Fruit fly (Drosophila melanogaster) whole organism, pupa: ENCODE data around the gene ergic53.

Experiments used
- CG10348 ChIP-seq: fragments of 200-800 bp; sonication (Bioruptor generic); IDR thresholded peaks from 2 replicates; pipeline ENCODE4 v1.3.6; 2022; ENCODE audit warnings: missing biosample characterization, missing genetic modification characterization
- CG12605 ChIP-seq: fragments of 200-800 bp; sonication (Bioruptor generic); IDR thresholded peaks from 2 replicates; pipeline ENCODE4 v1.3.6; 2022; ENCODE audit warnings: missing biosample characterization, missing genetic modification characterization
- CG13204 ChIP-seq: fragments of 200-800 bp; sonication (Bioruptor generic); optimal IDR thresholded peaks from 2 replicates; lab custom pipeline; 2018; ENCODE audit warnings: missing biosample characterization, mild to moderate bottlenecking, missing genetic modification characterization, moderate library complexity
- CG14655 ChIP-seq: fragments of 200-800 bp; sonication (Bioruptor generic); optimal IDR thresholded peaks from 3 replicates; lab custom pipeline; 2017; ENCODE audit warnings: mild to moderate bottlenecking, missing biosample characterization, missing genetic modification reagents, missing genetic modification characterization
- CG15710 ChIP-seq: fragments of 200-800 bp; sonication (Bioruptor generic); optimal IDR thresholded peaks from 2 replicates; lab custom pipeline; 2018; ENCODE audit warnings: missing biosample characterization, mild to moderate bottlenecking, missing genetic modification characterization, moderate library complexity
- CG17806 ChIP-seq: fragments of 200-800 bp; sonication (Bioruptor generic); optimal IDR thresholded peaks from 2 replicates; lab custom pipeline; 2018; ENCODE audit warnings: missing biosample characterization, mild to moderate bottlenecking, missing genetic modification characterization, moderate library complexity
- CG32121 ChIP-seq: fragments of 200-800 bp; sonication (Bioruptor generic); IDR thresholded peaks from 2 replicates; pipeline ENCODE4 v1.3.6; 2022; ENCODE audit warnings: missing biosample characterization, missing genetic modification characterization
- CG34367 ChIP-seq: fragments of 200-800 bp; sonication (Bioruptor generic); optimal IDR thresholded peaks from 2 replicates; lab custom pipeline; 2018; ENCODE audit warnings: missing biosample characterization, mild to moderate bottlenecking, missing genetic modification characterization
- CG4496 ChIP-seq: fragments of 200-800 bp; sonication (Bioruptor generic); IDR thresholded peaks from 3 replicates; pipeline ENCODE4 v1.3.6; 2022; ENCODE audit warnings: missing biosample characterization, missing genetic modification characterization
- CG8159 ChIP-seq: fragments of 200-800 bp; sonication (Bioruptor generic); optimal IDR thresholded peaks from 3 replicates; lab custom pipeline; 2018; ENCODE audit warnings: missing biosample characterization, mild to moderate bottlenecking, missing genetic modification characterization, moderate library complexity
- CG8301 ChIP-seq: fragments of 200-800 bp; sonication (Bioruptor generic); optimal IDR thresholded peaks from 2 replicates; lab custom pipeline; 2018; ENCODE audit warnings: missing biosample characterization, mild to moderate bottlenecking, missing genetic modification characterization
- CG9948 ChIP-seq: fragments of 200-800 bp; sonication (Bioruptor generic); optimal IDR thresholded peaks from 2 replicates; lab custom pipeline; 2018; ENCODE audit warnings: missing biosample characterization, mild to moderate bottlenecking, missing genetic modification characterization, moderate library complexity
- D1 ChIP-seq: fragments of 200-800 bp; sonication (Bioruptor generic); optimal IDR thresholded peaks from 2 replicates; lab custom pipeline; 2018; ENCODE audit warnings: missing biosample characterization, mild to moderate bottlenecking, missing genetic modification characterization, moderate library complexity
- EcR ChIP-seq: fragments of 200-800 bp; sonication (Bioruptor generic); optimal IDR thresholded peaks from 3 replicates; lab custom pipeline; 2019; ENCODE audit warnings: missing biosample characterization, missing genetic modification characterization, mild to moderate bottlenecking, moderate library complexity, missing genetic modification reagents
- Ets98B ChIP-seq: fragments of 200-800 bp; sonication (Bioruptor generic); IDR thresholded peaks from 2 replicates; pipeline ENCODE4 v1.3.6; 2022; ENCODE audit warnings: missing biosample characterization, missing genetic modification characterization
- Pif1A ChIP-seq: fragments of 200-800 bp; sonication (Bioruptor generic); optimal IDR thresholded peaks from 3 replicates; lab custom pipeline; 2016; ENCODE audit warnings: missing biosample characterization, missing genetic modification characterization
- Pif1B ChIP-seq: fragments of 200-800 bp; sonication (Bioruptor generic); optimal IDR thresholded peaks from 3 replicates; lab custom pipeline; 2016; ENCODE audit warnings: missing biosample characterization, missing genetic modification characterization
- Snoo ChIP-seq: fragments of 200-800 bp; sonication (Bioruptor generic); optimal IDR thresholded peaks from 3 replicates; lab custom pipeline; 2017; ENCODE audit warnings: missing biosample characterization, mild to moderate bottlenecking, missing genetic modification characterization, inconsistent platforms
- fd96Ca ChIP-seq: fragments of 200-800 bp; sonication (Bioruptor generic); IDR thresholded peaks from 3 replicates; pipeline ENCODE4 v1.3.6; 2022; ENCODE audit warnings: missing biosample characterization, missing genetic modification characterization
- gl ChIP-seq: fragments of 200-800 bp; sonication (Bioruptor generic); optimal IDR thresholded peaks from 2 replicates; lab custom pipeline; 2018; ENCODE audit warnings: missing biosample characterization, mild to moderate bottlenecking, missing genetic modification characterization
- rn ChIP-seq: fragments of 200-800 bp; sonication (Bioruptor generic); IDR thresholded peaks from 2 replicates; pipeline ENCODE4 v1.3.6; 2022; ENCODE audit warnings: missing biosample characterization, missing genetic modification characterization

ergic53 gene

dm6 chr3L:8514768-8515167 lies 20.0 kb upstream of the ergic53 start, which contains the start of gene CG6683:
Gene CG6683, minus strand, starts transcription at chr3L:8514921.
- TF ChIP-seq CG12605 (GFP tag; lab: Robert Waterston, UW) = no peak
- TF ChIP-seq CG8301 = no peak
- no peak for TF ChIP-seq rn (GFP tag; lab: Robert Waterston, UW)
- no peak for TF ChIP-seq D1
- no peak for TF ChIP-seq CG32121
- TF ChIP-seq Snoo = no peak
- no peak for TF ChIP-seq Pif1B (GFP tag; lab: Kevin White, UChicago)
- TF ChIP-seq CG15710 (tag; lab: Kevin White, UChicago) = no peak
- TF ChIP-seq CG34367 (tag; lab: Kevin White, UChicago) = no peak
- no peak for TF ChIP-seq EcR (GFP tag; lab: Kevin White, UChicago)
- no peak for TF ChIP-seq CG17806 (tag; lab: Kevin White, UChicago)
- no peak for TF ChIP-seq fd96Ca
- no peak for TF ChIP-seq CG14655 (GFP tag; lab: Kevin White, UChicago)
- TF ChIP-seq CG13204 (GFP tag; lab: Kevin White, UChicago) = no peak
- TF ChIP-seq CG8159 (tag; lab: Kevin White, UChicago) = no peak
- no peak for TF ChIP-seq Ets98B (GFP tag; lab: Robert Waterston, UW)
- no peak for TF ChIP-seq gl (tag; lab: Kevin White, UChicago)
- TF ChIP-seq CG9948 (tag; lab: Kevin White, UChicago) = no peak
- TF ChIP-seq CG4496 (GFP tag; lab: Robert Waterston, UW) = no peak
- no peak for TF ChIP-seq Pif1A (GFP tag; lab: Kevin White, UChicago)

dm6 chr3L:8518516-8519087 lies 16.2 kb upstream of the ergic53 start, which contains the start of gene GstO3:
Gene GstO3, plus strand, starts transcription at chr3L:8518885.
- no peak for TF ChIP-seq CG10348
- no peak for TF ChIP-seq CG4496 (GFP tag; lab: Robert Waterston, UW)
- TF ChIP-seq CG15710 (tag; lab: Kevin White, UChicago) = peak; percentile 12
- TF ChIP-seq CG8301 = peak; percentile 28
- peak; percentile 49 for TF ChIP-seq Pif1B (GFP tag; lab: Kevin White, UChicago)
- no peak for TF ChIP-seq CG9948 (tag; lab: Kevin White, UChicago)
- TF ChIP-seq CG32121 = peak; percentile 34; the same call in 1 of the 2 replicates
- TF ChIP-seq CG14655 (GFP tag; lab: Kevin White, UChicago) = no peak
- peak; percentile 65 for TF ChIP-seq Ets98B (GFP tag; lab: Robert Waterston, UW)
- peak; percentile 71 for TF ChIP-seq gl (tag; lab: Kevin White, UChicago)
- TF ChIP-seq fd96Ca = no peak
- no peak for TF ChIP-seq D1
- TF ChIP-seq Snoo = peak; percentile 49
- TF ChIP-seq Pif1A (GFP tag; lab: Kevin White, UChicago) = no peak
- peak; percentile 1 for TF ChIP-seq CG34367 (tag; lab: Kevin White, UChicago)
- TF ChIP-seq CG12605 (GFP tag; lab: Robert Waterston, UW) = peak; percentile 80

dm6 chr3L:8519232-8519631 lies 15.5 kb upstream of the ergic53 start:
- TF ChIP-seq EcR (GFP tag; lab: Kevin White, UChicago) = peak; percentile 22
- TF ChIP-seq CG14655 (GFP tag; lab: Kevin White, UChicago) = no peak
- no peak for TF ChIP-seq CG17806 (tag; lab: Kevin White, UChicago)
- no peak for TF ChIP-seq gl (tag; lab: Kevin White, UChicago)
- TF ChIP-seq Ets98B (GFP tag; lab: Robert Waterston, UW) = no peak
- no peak for TF ChIP-seq CG8159 (tag; lab: Kevin White, UChicago)

- TF ChIP-seq CG4496 (GFP tag; lab: Robert Waterston, UW) (no peak), CG34367 (tag; lab: Kevin White, UChicago) (no peak), CG8159 (tag; lab: Kevin White, UChicago) (no peak), CG9948 (tag; lab: Kevin White, UChicago) (no peak), CG32121 (no peak)
Measured at dm6 chr3L:8520252-8520651, 14.5 kb upstream of the ergic53 start, which contains the start of gene se. Gene se, plus strand, starts transcription at chr3L:8520552.

dm6 chr3L:8523257-8523656 lies 11.5 kb upstream of the ergic53 start, which contains the start of gene GstO2:
Gene GstO2, minus strand, starts transcription at chr3L:8523501.
- TF ChIP-seq CG8159 (tag; lab: Kevin White, UChicago) = no peak
- no peak for TF ChIP-seq CG15710 (tag; lab: Kevin White, UChicago)
- no peak for TF ChIP-seq CG17806 (tag; lab: Kevin White, UChicago)
- TF ChIP-seq CG4496 (GFP tag; lab: Robert Waterston, UW) = no peak
- no peak for TF ChIP-seq fd96Ca
- no peak for TF ChIP-seq Pif1A (GFP tag; lab: Kevin White, UChicago)
- no peak for TF ChIP-seq Snoo
- TF ChIP-seq gl (tag; lab: Kevin White, UChicago) = no peak
- no peak for TF ChIP-seq Pif1B (GFP tag; lab: Kevin White, UChicago)
- no peak for TF ChIP-seq CG8301
- no peak for TF ChIP-seq rn (GFP tag; lab: Robert Waterston, UW)
- TF ChIP-seq Ets98B (GFP tag; lab: Robert Waterston, UW) = no peak
